Fruit fly (Drosophila melanogaster) whole organism, embryonic: ENCODE data around the gene CG32448.

ENCODE experiments used
- ATbp ChIP-seq: fragments of 200-800 bp; sonication (Bioruptor generic); optimal IDR thresholded peaks from 2 replicates; lab custom pipeline; 2017; ENCODE audit warnings: missing biosample characterization, mild to moderate bottlenecking, missing genetic modification characterization, missing genetic modification reagents
- Aef1 ChIP-seq: fragments of 200-800 bp; sonication (Bioruptor generic); IDR thresholded peaks from 3 replicates; pipeline ENCODE4 v1.3.6; 2022; ENCODE audit warnings: missing biosample characterization, missing genetic modification characterization
- B-H1 ChIP-seq: fragments of 200-800 bp; sonication (Bioruptor generic); IDR thresholded peaks from 3 replicates; pipeline ENCODE4 v1.3.6; 2022; ENCODE audit warnings: missing biosample characterization, missing genetic modification characterization
- Bteb2 ChIP-seq: fragments of 200-800 bp; sonication (Bioruptor generic); optimal IDR thresholded peaks from 2 replicates; lab custom pipeline; 2016; ENCODE audit warnings: missing biosample characterization, missing genetic modification characterization
- CG10321 ChIP-seq: fragments of 200-800 bp; sonication (Bioruptor generic); IDR thresholded peaks from 2 replicates; pipeline ENCODE4 v1.3.6; 2022; ENCODE audit warnings: missing biosample characterization, missing genetic modification characterization
- CG10462 ChIP-seq: fragments of 200-800 bp; sonication (Bioruptor generic); optimal IDR thresholded peaks from 2 replicates; lab custom pipeline; 2016; ENCODE audit warnings: missing biosample characterization, missing genetic modification characterization
- CG11696 ChIP-seq: fragments of 200-800 bp; sonication (Bioruptor generic); IDR thresholded peaks from 2 replicates; pipeline ENCODE4 v1.3.6; 2022; ENCODE audit warnings: missing biosample characterization, missing genetic modification characterization
- CG1529 ChIP-seq: fragments of 200-800 bp; sonication (Bioruptor generic); optimal IDR thresholded peaks from 3 replicates; lab custom pipeline; 2018; ENCODE audit warnings: missing biosample characterization, missing genetic modification characterization
- CG15601 ChIP-seq: fragments of 200-800 bp; sonication (Bioruptor generic); optimal IDR thresholded peaks from 3 replicates; lab custom pipeline; 2019; ENCODE audit warnings: missing biosample characterization, mild to moderate bottlenecking, missing genetic modification characterization, moderate library complexity
- CG17385 ChIP-seq: fragments of 200-800 bp; sonication (Bioruptor generic); optimal IDR thresholded peaks from 3 replicates; lab custom pipeline; 2018; ENCODE audit warnings: missing biosample characterization, mild to moderate bottlenecking, missing genetic modification characterization
- CG33557 ChIP-seq: fragments of 200-800 bp; sonication (Bioruptor generic); optimal IDR thresholded peaks from 2 replicates; lab custom pipeline; 2019; ENCODE audit warnings: missing biosample characterization, mild to moderate bottlenecking, missing genetic modification characterization, moderate library complexity
- CG4424 ChIP-seq: fragments of 200-800 bp; sonication (Bioruptor generic); optimal IDR thresholded peaks from 3 replicates; lab custom pipeline; 2016; ENCODE audit warnings: missing biosample characterization, missing genetic modification characterization
- CG4820 ChIP-seq: fragments of 200-800 bp; sonication (Bioruptor generic); optimal IDR thresholded peaks from 3 replicates; lab custom pipeline; 2016; ENCODE audit warnings: missing biosample characterization, missing genetic modification characterization
- CG9932 ChIP-seq: fragments of 200-800 bp; sonication (Bioruptor generic); IDR thresholded peaks from 2 replicates; pipeline ENCODE4 v1.3.6; 2022; ENCODE audit warnings: missing biosample characterization, missing genetic modification characterization
- CoRest ChIP-seq: fragments of 200-800 bp; sonication (Bioruptor generic); optimal IDR thresholded peaks from 3 replicates; lab custom pipeline; 2018; ENCODE audit warnings: missing biosample characterization, mild to moderate bottlenecking, missing genetic modification characterization, moderate library complexity
- D ChIP-seq, 2 experiments: fragments of 200-800 bp in 1 of 2; fragments of >200 bp in 1 of 2; sonication (Bioruptor generic) in 1 of 2; optimal IDR thresholded peaks; 2 replicates in 1 of 2; 3 replicates in 1 of 2; lab custom pipeline; 2017; ENCODE audit warnings: mild to moderate bottlenecking in 1 of 2, missing biosample characterization in 1 of 2, missing genetic modification characterization in 1 of 2, missing genetic modification reagents in 1 of 2
- D19A ChIP-seq: fragments of 200-800 bp; optimal IDR thresholded peaks from 3 replicates; lab custom pipeline; 2019; ENCODE audit warnings: missing biosample characterization, mild to moderate bottlenecking, missing genetic modification characterization, moderate library complexity
- Drgx ChIP-seq: fragments of 200-800 bp; sonication (Bioruptor generic); IDR thresholded peaks from 2 replicates; pipeline ENCODE4 v1.3.6; 2022; ENCODE audit warnings: missing biosample characterization, missing genetic modification characterization
- Hr3 ChIP-seq: fragments of 200-800 bp; sonication (Bioruptor generic); optimal IDR thresholded peaks from 3 replicates; lab custom pipeline; 2016; ENCODE audit warnings: missing biosample characterization, missing genetic modification characterization
- Hsf ChIP-seq: fragments of 200-800 bp; sonication (Bioruptor generic); optimal IDR thresholded peaks from 3 replicates; lab custom pipeline; 2016; ENCODE audit warnings: missing biosample characterization, missing genetic modification characterization
- MESR4 ChIP-seq: fragments of 200-800 bp; sonication (Bioruptor generic); optimal IDR thresholded peaks from 2 replicates; lab custom pipeline; 2018; ENCODE audit warnings: missing biosample characterization, mild to moderate bottlenecking, missing genetic modification characterization, moderate library complexity
- NC2α ChIP-seq: fragments of 200-800 bp; sonication (Bioruptor generic); optimal IDR thresholded peaks from 2 replicates; lab custom pipeline; 2016; ENCODE audit warnings: missing biosample characterization, missing genetic modification characterization
- Nf-YC ChIP-seq: fragments of 200-800 bp; optimal IDR thresholded peaks from 3 replicates; lab custom pipeline; 2019; ENCODE audit warnings: missing biosample characterization, mild to moderate bottlenecking, missing genetic modification characterization, moderate library complexity
- Opbp ChIP-seq: fragments of 200-800 bp; sonication (Bioruptor generic); IDR thresholded peaks from 3 replicates; pipeline ENCODE4 v1.3.6; 2022; ENCODE audit warnings: missing biosample characterization, missing genetic modification characterization; ENCODE audit not compliant: partially characterized antibody
- Poxn ChIP-seq: fragments of 200-800 bp; sonication (Bioruptor generic); IDR thresholded peaks from 2 replicates; pipeline ENCODE4 v1.3.6; 2022; ENCODE audit warnings: missing biosample characterization, missing genetic modification characterization
- Trl ChIP-seq, 3 experiments: fragments of >200 bp in 2 of 3; fragments of 200-800 bp in 1 of 3; sonication (Bioruptor generic) in 1 of 3; optimal IDR thresholded peaks; 2 replicates in 1 of 3; 3 replicates in 2 of 3; lab custom pipeline; 2016 to 2017; ENCODE audit warnings: missing biosample characterization in 1 of 3, missing genetic modification characterization in 1 of 3
- ap ChIP-seq: fragments of 200-800 bp; sonication (Bioruptor generic); IDR thresholded peaks from 2 replicates; pipeline ENCODE4 v1.3.6; 2022; ENCODE audit warnings: missing biosample characterization, missing genetic modification characterization
- az2 ChIP-seq: fragments of 200-800 bp; sonication (Bioruptor generic); optimal IDR thresholded peaks from 3 replicates; lab custom pipeline; 2016; ENCODE audit warnings: missing biosample characterization, missing genetic modification characterization
- caup ChIP-seq: fragments of 200-800 bp; sonication (Bioruptor generic); optimal IDR thresholded peaks from 3 replicates; lab custom pipeline; 2017; ENCODE audit warnings: missing biosample characterization, mild to moderate bottlenecking, missing genetic modification characterization, moderate library complexity; ENCODE audit not compliant: severe bottlenecking
- dati ChIP-seq: fragments of 200-800 bp; sonication (Bioruptor generic); IDR thresholded peaks from 2 replicates; pipeline ENCODE4 v1.3.6; 2022; ENCODE audit warnings: missing biosample characterization, missing genetic modification characterization
- dimm ChIP-seq: fragments of 200-800 bp; sonication (Bioruptor generic); IDR thresholded peaks from 2 replicates; pipeline ENCODE4 v1.3.6; 2022; ENCODE audit warnings: missing biosample characterization, missing genetic modification characterization
- ems ChIP-seq: fragments of 200-800 bp; sonication (Bioruptor generic); optimal IDR thresholded peaks from 3 replicates; lab custom pipeline; 2016; ENCODE audit warnings: missing biosample characterization, missing genetic modification characterization
- en ChIP-seq: fragments of 200-800 bp; sonication (Bioruptor generic); optimal IDR thresholded peaks from 2 replicates; lab custom pipeline; 2016; ENCODE audit warnings: missing biosample characterization, missing genetic modification characterization
- esg ChIP-seq: fragments of 200-800 bp; sonication (Bioruptor generic); conservative IDR thresholded peaks from 2 replicates; pipeline ENCODE4 v1.3.6; 2022; ENCODE audit warnings: missing biosample characterization, missing genetic modification characterization
- fd3F ChIP-seq: fragments of 200-800 bp; sonication (Bioruptor generic); optimal IDR thresholded peaks from 2 replicates; lab custom pipeline; 2018; ENCODE audit warnings: missing biosample characterization, mild to moderate bottlenecking, missing genetic modification characterization, moderate library complexity
- grau ChIP-seq: fragments of 200-800 bp; optimal IDR thresholded peaks from 3 replicates; lab custom pipeline; 2019; ENCODE audit warnings: missing biosample characterization, mild to moderate bottlenecking, missing genetic modification characterization, moderate library complexity
- gsb ChIP-seq: fragments of 200-800 bp; sonication (Bioruptor generic); IDR thresholded peaks from 2 replicates; pipeline ENCODE4 v1.3.6; 2022; ENCODE audit warnings: missing biosample characterization, missing genetic modification characterization
- ind ChIP-seq: fragments of 200-800 bp; sonication (Bioruptor generic); optimal IDR thresholded peaks from 3 replicates; lab custom pipeline; 2016; ENCODE audit warnings: missing biosample characterization, missing genetic modification characterization
- kah ChIP-seq: fragments of 200-800 bp; sonication (Bioruptor generic); optimal IDR thresholded peaks from 2 replicates; lab custom pipeline; 2018; ENCODE audit warnings: missing biosample characterization, mild to moderate bottlenecking, missing genetic modification characterization
- lbe ChIP-seq: fragments of 200-800 bp; sonication (Bioruptor generic); optimal IDR thresholded peaks from 2 replicates; lab custom pipeline; 2016; ENCODE audit warnings: missing biosample characterization, mild to moderate bottlenecking, missing genetic modification characterization
- nerfin-2 ChIP-seq: fragments of 200-800 bp; sonication (Bioruptor generic); IDR thresholded peaks from 2 replicates; pipeline ENCODE4 v1.3.6; 2022; ENCODE audit warnings: missing biosample characterization, missing genetic modification characterization; ENCODE audit not compliant: partially characterized antibody
- odd ChIP-seq: fragments of 200-800 bp; sonication (Bioruptor generic); optimal IDR thresholded peaks from 2 replicates; lab custom pipeline; 2017; ENCODE audit warnings: missing biosample characterization, mild to moderate bottlenecking, missing genetic modification characterization
- org-1 ChIP-seq: fragments of 200-800 bp; sonication (Bioruptor generic); optimal IDR thresholded peaks from 2 replicates; lab custom pipeline; 2017; ENCODE audit warnings: missing biosample characterization, missing genetic modification characterization
- sens ChIP-seq: fragments of 200-800 bp; sonication (Bioruptor generic); peaks from one replicate; lab custom pipeline; 2016; ENCODE audit warnings: missing biosample characterization, missing genetic modification characterization
- sens-2 ChIP-seq: fragments of 200-800 bp; sonication (Bioruptor generic); IDR thresholded peaks from 2 replicates; pipeline ENCODE4 v1.3.6; 2022; ENCODE audit warnings: missing biosample characterization, missing genetic modification characterization
- sisA ChIP-seq: fragments of 200-800 bp; sonication (Bioruptor generic); IDR thresholded peaks from 2 replicates; pipeline ENCODE4 v1.3.6; 2022; ENCODE audit warnings: missing biosample characterization, missing genetic modification characterization
- ssp ChIP-seq: fragments of 200-800 bp; sonication (Bioruptor generic); IDR thresholded peaks from 2 replicates; pipeline ENCODE4 v1.3.6; 2022; ENCODE audit warnings: missing biosample characterization, missing genetic modification characterization
- tap ChIP-seq: fragments of 200-800 bp; optimal IDR thresholded peaks from 3 replicates; lab custom pipeline; 2019; ENCODE audit warnings: missing biosample characterization, mild to moderate bottlenecking, missing genetic modification characterization, moderate library complexity
- vvl ChIP-seq: fragments of 200-800 bp; sonication (Bioruptor generic); IDR thresholded peaks from 2 replicates; pipeline ENCODE4 v1.3.6; 2022; ENCODE audit warnings: missing biosample characterization, missing genetic modification characterization

Gene CG32448

DNA sequence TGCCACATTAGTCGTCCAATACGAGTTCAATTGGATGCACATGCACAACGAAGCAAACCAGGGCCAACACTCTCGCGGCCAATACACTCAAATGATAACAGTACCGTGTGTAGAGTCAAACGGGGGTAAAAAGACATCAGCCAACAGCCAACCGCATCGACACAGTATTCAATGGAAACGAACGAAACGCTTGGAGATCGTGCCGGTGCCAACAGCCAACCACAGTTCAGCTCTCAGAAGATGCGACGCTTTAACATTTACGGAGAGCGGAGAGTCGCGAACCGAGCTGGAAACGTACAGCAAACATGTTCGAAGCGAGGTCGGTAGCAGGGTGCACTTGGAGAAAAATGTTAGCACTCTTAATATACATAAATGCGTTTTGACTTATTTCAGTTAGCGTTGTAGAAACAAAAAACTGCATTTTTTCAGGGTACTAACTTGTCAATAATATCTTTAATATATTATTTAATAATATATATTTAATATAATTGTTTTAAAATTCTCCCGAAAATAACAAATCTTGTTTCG lies 20.2 kb downstream of the CG32448 start (continued):
- no peak for TF ChIP-seq D (optimal IDR thresholded peaks at IDR 0.05; lab: Kevin White, UChicago)
- TF ChIP-seq D (GFP tag; optimal IDR thresholded peaks at IDR 0.05; lab: Kevin White, UChicago): peak; percentile 68
- TF ChIP-seq lbe (GFP tag; lab: Kevin White, UChicago): peak; percentile 10
- peak; percentile 45 for TF ChIP-seq CG17385 (GFP tag; lab: Kevin White, UChicago)
- TF ChIP-seq kah (GFP tag; lab: Kevin White, UChicago): peak; percentile 12
- peak; percentile 67 for TF ChIP-seq B-H1 (GFP tag; lab: Robert Waterston, UW)
- TF ChIP-seq ATbp (GFP tag; lab: Kevin White, UChicago): peak; percentile 58
- 0 out of 2 replicates have a peak, but pooled peaks have one; percentile 7 for TF ChIP-seq gsb (GFP tag; lab: Robert Waterston, UW)
- no peak for TF ChIP-seq en (GFP tag; lab: Kevin White, UChicago)
- 0 out of 3 replicates have a peak, but pooled peaks have one; percentile 21 for TF ChIP-seq Aef1 (GFP tag; lab: Robert Waterston, UW)
- TF ChIP-seq CG1529 (GFP tag; lab: Kevin White, UChicago): peak; percentile 22
- peak; percentile 30 for TF ChIP-seq Hsf
- TF ChIP-seq fd3F (GFP tag; lab: Kevin White, UChicago): no peak
- TF ChIP-seq MESR4 (GFP tag; lab: Kevin White, UChicago): no peak
- TF ChIP-seq tap (tag; lab: Kevin White, UChicago): peak; percentile 48
- TF ChIP-seq CoRest (tag; lab: Kevin White, UChicago): peak; percentile 75
- no peak for TF ChIP-seq Poxn (GFP tag; lab: Robert Waterston, UW)
- 0 out of 2 replicates have a peak, but pooled peaks have one; percentile 29 for TF ChIP-seq ap (GFP tag; lab: Robert Waterston, UW)
- peak; percentile 69 for TF ChIP-seq Drgx (GFP tag; lab: Robert Waterston, UW)
- TF ChIP-seq ems: no peak
- peak; percentile 57 for TF ChIP-seq CG33557
- TF ChIP-seq vvl (GFP tag; lab: Robert Waterston, UW): peak; percentile 84
- TF ChIP-seq sens-2: 0 out of 2 replicates have a peak, but pooled peaks have one; percentile 53
- peak; percentile 71 for TF ChIP-seq grau (tag; lab: Kevin White, UChicago)
- peak; percentile 97 for TF ChIP-seq Nf-YC (tag; lab: Kevin White, UChicago)
- peak; percentile 69 for TF ChIP-seq D19A (tag; lab: Kevin White, UChicago)
- peak; percentile 16 for TF ChIP-seq CG10462
- peak; percentile 11; the same call in 1 of the 2 replicates for TF ChIP-seq CG10321 (GFP tag; lab: Robert Waterston, UW)
- TF ChIP-seq CG11696 (GFP tag; lab: Robert Waterston, UW): peak; percentile 54; the same call in 1 of the 2 replicates
- TF ChIP-seq az2 (GFP tag; lab: Kevin White, UChicago): peak; percentile 67
- TF ChIP-seq Trl (optimal IDR thresholded peaks at IDR 0.05; lab: Kevin White, UChicago): peak; percentile 42 to 76
- no peak for TF ChIP-seq Trl (GFP tag; optimal IDR thresholded peaks at IDR 0.05; lab: Kevin White, UChicago)
- TF ChIP-seq NC2α (GFP tag; lab: Kevin White, UChicago): no peak
- TF ChIP-seq CG9932: peak; percentile 60
- peak; percentile 38 for TF ChIP-seq caup (GFP tag; lab: Kevin White, UChicago)
- TF ChIP-seq CG4820 (GFP tag; lab: Kevin White, UChicago): peak; percentile 50
- TF ChIP-seq Opbp (GFP tag; lab: Robert Waterston, UW): no peak
- TF ChIP-seq CG15601 (tag; lab: Kevin White, UChicago): no peak
- 0 out of 2 replicates have a peak, but pooled peaks have one; percentile 15 for TF ChIP-seq dimm (GFP tag; lab: Robert Waterston, UW)
- TF ChIP-seq sisA (GFP tag; lab: Robert Waterston, UW): peak; percentile 69
- TF ChIP-seq CG4424 (GFP tag; lab: Kevin White, UChicago): peak; percentile 62
- peak; percentile 35; the same call in 1 of the 2 replicates for TF ChIP-seq dati
- TF ChIP-seq odd (GFP tag; lab: Kevin White, UChicago): peak; percentile 51
- TF ChIP-seq org-1 (GFP tag; lab: Kevin White, UChicago): peak; percentile 41
- no peak for TF ChIP-seq nerfin-2 (GFP tag; lab: Robert Waterston, UW)
- peak; percentile 38; the same call in 1 of the 2 replicates for TF ChIP-seq ssp
- TF ChIP-seq sens (GFP tag; lab: Kevin White, UChicago): peak; percentile 77
- peak; percentile 65 for TF ChIP-seq esg (GFP tag; lab: Robert Waterston, UW)
- peak; percentile 49 for TF ChIP-seq ind (GFP tag; lab: Kevin White, UChicago)
- peak; percentile 61 for TF ChIP-seq Hr3 (GFP tag; lab: Kevin White, UChicago)
- TF ChIP-seq Bteb2: no peak
